Worm (Caenorhabditis elegans) whole organism, L3 larva: ENCODE data around the gene srz-37.
"Not testable (repeated sequence)": the region's sequence is repeated elsewhere in the genome, so short reads cannot be mapped to it uniquely, and the experiment has no call there.

Experiments used
- R02D3.7 ChIP-seq: fragments of 150-350 bp; optimal IDR thresholded peaks from 2 replicates; lab custom pipeline; 2014; ENCODE audit warnings: missing biosample characterization, missing genetic modification characterization
- ZK546.5 ChIP-seq: sonication (generic microtip); optimal IDR thresholded peaks from 2 replicates; lab custom pipeline; 2017; ENCODE audit warnings: missing biosample characterization, missing genetic modification characterization
- ama-1 ChIP-seq: fragments of 150-350 bp; optimal IDR thresholded peaks from 2 replicates; lab custom pipeline; 2018
- ceh-9 ChIP-seq: sonication (generic microtip); optimal IDR thresholded peaks from 2 replicates; lab custom pipeline; 2018; ENCODE audit warnings: missing biosample characterization, missing genetic modification characterization
- daf-12 ChIP-seq: fragments of 150-350 bp; optimal IDR thresholded peaks from 2 replicates; lab custom pipeline; 2014; ENCODE audit warnings: missing biosample characterization, missing genetic modification reagents, missing genetic modification characterization
- egl-5 ChIP-seq: fragments of 150-350 bp; optimal IDR thresholded peaks from 2 replicates; lab custom pipeline; 2017; ENCODE audit warnings: missing biosample characterization, missing genetic modification reagents, missing genetic modification characterization, inconsistent platforms
- elt-1 ChIP-seq: fragments of 150-350 bp; optimal IDR thresholded peaks from 2 replicates; lab custom pipeline; 2014; ENCODE audit warnings: missing biosample characterization, missing genetic modification characterization
- eor-1 ChIP-seq, 2 experiments: fragments of 150-350 bp; optimal IDR thresholded peaks; 2 replicates each; lab custom pipeline; 2014 to 2018; ENCODE audit warnings: missing biosample characterization in 2 of 2, missing genetic modification characterization in 2 of 2
- fkh-10 ChIP-seq: sonication (generic microtip); optimal IDR thresholded peaks from 2 replicates; lab custom pipeline; 2017; ENCODE audit warnings: missing biosample characterization, missing genetic modification reagents, missing genetic modification characterization
- hmg-11 ChIP-seq: sonication (generic microtip); optimal IDR thresholded peaks from 2 replicates; lab custom pipeline; 2016; ENCODE audit warnings: missing genetic modification characterization, missing compliant biosample characterization
- jun-1 ChIP-seq: fragments of 150-350 bp; optimal IDR thresholded peaks from 2 replicates; lab custom pipeline; 2014; ENCODE audit warnings: missing biosample characterization, missing genetic modification reagents, missing genetic modification characterization
- lin-15B ChIP-seq: fragments of 150-350 bp; optimal IDR thresholded peaks from 2 replicates; lab custom pipeline; 2014; ENCODE audit warnings: missing biosample characterization, missing genetic modification characterization
- lsy-12 ChIP-seq: sonication (generic microtip); optimal IDR thresholded peaks from 2 replicates; lab custom pipeline; 2016; ENCODE audit warnings: mild to moderate bottlenecking, missing genetic modification characterization, missing compliant biosample characterization
- nhr-25 ChIP-seq: sonication (generic microtip); optimal IDR thresholded peaks from 2 replicates; lab custom pipeline; 2017; ENCODE audit warnings: missing biosample characterization, missing genetic modification characterization
- nhr-43 ChIP-seq: sonication (generic microtip); optimal IDR thresholded peaks from 2 replicates; lab custom pipeline; 2016; ENCODE audit warnings: mild to moderate bottlenecking, missing genetic modification characterization, missing compliant biosample characterization; ENCODE audit not compliant: poor library complexity, severe bottlenecking
- nhr-76 ChIP-seq: fragments of 150-350 bp; sonication (generic microtip); optimal IDR thresholded peaks from 5 replicates; lab custom pipeline; 2014; ENCODE audit warnings: missing biosample characterization, missing genetic modification characterization
- nhr-77 ChIP-seq: fragments of 150-350 bp; optimal IDR thresholded peaks from 2 replicates; lab custom pipeline; 2014; ENCODE audit warnings: missing biosample characterization, missing genetic modification characterization
- pha-4 ChIP-seq: fragments of 150-350 bp; optimal IDR thresholded peaks from 2 replicates; lab custom pipeline; 2014; ENCODE audit warnings: missing biosample characterization, missing genetic modification reagents, missing genetic modification characterization
- sea-2 ChIP-seq: fragments of 150-350 bp; sonication (generic microtip); optimal IDR thresholded peaks from 4 replicates; lab custom pipeline; 2014; ENCODE audit warnings: missing biosample characterization, missing genetic modification reagents, missing genetic modification characterization
- skn-1 ChIP-seq: fragments of 150-350 bp; optimal IDR thresholded peaks from 2 replicates; lab custom pipeline; 2014; ENCODE audit warnings: missing biosample characterization, missing genetic modification characterization
- unc-62 ChIP-seq: fragments of 150-350 bp; sonication (generic microtip); optimal IDR thresholded peaks from 4 replicates; lab custom pipeline; 2014; ENCODE audit warnings: missing biosample characterization, missing genetic modification reagents, missing genetic modification characterization
- ztf-11 ChIP-seq: fragments of 150-350 bp; optimal IDR thresholded peaks from 2 replicates; lab custom pipeline; 2014; ENCODE audit warnings: missing biosample characterization, missing genetic modification characterization
- ztf-4 ChIP-seq: fragments of 150-350 bp; optimal IDR thresholded peaks from 2 replicates; lab custom pipeline; 2014; ENCODE audit warnings: missing biosample characterization, missing genetic modification characterization

Gene srz-37

ce11 chrIV:3438022-3438421, 43.6 kb downstream of the srz-37 start, which contains the start of gene grd-13:
Gene grd-13 (plus strand): TSS chrIV:3438312.
- no peak for TF ChIP-seq egl-5 (tag; lab: Kevin White, UChicago)
- TF ChIP-seq eor-1 (tag; optimal IDR thresholded peaks at IDR 0.05; lab: Kevin White, UChicago), result no peak
- no peak for TF ChIP-seq ZK546.5
- no peak for TF ChIP-seq skn-1 (tag; lab: Kevin White, UChicago)
- TF ChIP-seq nhr-76 (tag; lab: Kevin White, UChicago), result no peak
- no peak for TF ChIP-seq lsy-12 (tag; lab: Kevin White, UChicago)
- TF ChIP-seq nhr-25 (tag; lab: Kevin White, UChicago), result peak; percentile 71
- TF ChIP-seq hmg-11 (tag; lab: Kevin White, UChicago), result no peak
- TF ChIP-seq daf-12 (tag; lab: Kevin White, UChicago), result no peak
- no peak for TF ChIP-seq fkh-10
- peak; percentile 89 for TF ChIP-seq elt-1 (tag; lab: Kevin White, UChicago)
- no peak for TF ChIP-seq jun-1 (tag; lab: Kevin White, UChicago)
- no peak for TF ChIP-seq pha-4
- no peak for TF ChIP-seq R02D3.7 (tag; lab: Kevin White, UChicago)
- no peak for TF ChIP-seq ceh-9 (tag; lab: Kevin White, UChicago)
- TF ChIP-seq sea-2 (GFP tag; lab: Kevin White, UChicago), result no peak
- TF ChIP-seq ztf-11 (tag; lab: Kevin White, UChicago), result no peak
- no peak for TF ChIP-seq ama-1 (lab: Kevin White, UChicago)

ce11 chrIV:3436021-3436420, 45.6 kb downstream of the srz-37 start, which contains the start of gene srz-32:
Gene srz-32 (plus strand): TSS chrIV:3436321.
- TF ChIP-seq lin-15B (tag; lab: Kevin White, UChicago), result no peak
- TF ChIP-seq ama-1 (lab: Kevin White, UChicago), result no peak
- TF ChIP-seq egl-5 (tag; lab: Kevin White, UChicago), result no peak
- TF ChIP-seq unc-62, result no peak
- TF ChIP-seq pha-4, result no peak
- TF ChIP-seq ztf-4, result no peak
- TF ChIP-seq ztf-11 (tag; lab: Kevin White, UChicago), result no peak
- no peak for TF ChIP-seq nhr-77
- TF ChIP-seq ceh-9 (tag; lab: Kevin White, UChicago), result no peak
- TF ChIP-seq fkh-10, result no peak

- not testable (repeated sequence) for TF ChIP-seq skn-1 (tag; lab: Kevin White, UChicago); nhr-43 (tag; lab: Kevin White, UChicago); ZK546.5
- TF ChIP-seq, all 47 proteins: peak for 0; not testable (repeated sequence) for 47
These were observed 48.3 kb downstream of the srz-37 start, which contains the start of gene C04C3.7 for ce11 chrIV:3433387-3433786. Gene C04C3.7 (minus strand): TSS chrIV:3433487.
